Fruit fly (Drosophila melanogaster) whole organism, embryonic: ENCODE results near the gene CG4465.

Experiments used
- Atf6 ChIP-seq: fragments of 200-800 bp; sonication (Bioruptor generic); IDR thresholded peaks from 2 replicates; pipeline ENCODE4 v1.3.6; 2022; ENCODE audit warnings: missing biosample characterization, missing genetic modification characterization
- C15 ChIP-seq: fragments of 200-800 bp; sonication (Bioruptor generic); IDR thresholded peaks from 3 replicates; pipeline ENCODE4 v1.3.6; 2022; ENCODE audit warnings: missing biosample characterization, missing genetic modification characterization
- CG10431 ChIP-seq: fragments of 200-800 bp; sonication (Bioruptor generic); optimal IDR thresholded peaks from 3 replicates; lab custom pipeline; 2018; ENCODE audit warnings: missing biosample characterization, mild to moderate bottlenecking, missing genetic modification characterization
- CG13296 ChIP-seq: fragments of 200-800 bp; sonication (Bioruptor generic); optimal IDR thresholded peaks from 3 replicates; lab custom pipeline; 2018; ENCODE audit warnings: missing biosample characterization, mild to moderate bottlenecking, missing genetic modification characterization
- CG13424 ChIP-seq: fragments of 200-800 bp; sonication (Bioruptor generic); optimal IDR thresholded peaks from 2 replicates; lab custom pipeline; 2019; ENCODE audit warnings: missing biosample characterization, mild to moderate bottlenecking, missing genetic modification characterization, moderate library complexity
- CG14860 ChIP-seq: fragments of 200-800 bp; sonication (Bioruptor generic); IDR thresholded peaks from 3 replicates; pipeline ENCODE4 v1.3.6; 2022; ENCODE audit warnings: missing biosample characterization, missing genetic modification characterization; ENCODE audit not compliant: partially characterized antibody
- CG15514 ChIP-seq: fragments of 200-800 bp; sonication (Bioruptor generic); optimal IDR thresholded peaks from 3 replicates; lab custom pipeline; 2017; ENCODE audit warnings: missing biosample characterization, missing genetic modification characterization, mild to moderate bottlenecking, moderate library complexity, missing genetic modification reagents
- CG1603 ChIP-seq: fragments of 200-800 bp; sonication (Bioruptor generic); optimal IDR thresholded peaks from 2 replicates; lab custom pipeline; 2019; ENCODE audit warnings: missing biosample characterization, mild to moderate bottlenecking, missing genetic modification characterization, moderate library complexity
- CG17359 ChIP-seq: fragments of 200-800 bp; sonication (Bioruptor generic); optimal IDR thresholded peaks from 3 replicates; lab custom pipeline; 2018; ENCODE audit warnings: missing biosample characterization, mild to moderate bottlenecking, missing genetic modification characterization, moderate library complexity
- CG17568 ChIP-seq: fragments of 200-800 bp; sonication (Bioruptor generic); optimal IDR thresholded peaks from 2 replicates; lab custom pipeline; 2018; ENCODE audit warnings: missing biosample characterization, mild to moderate bottlenecking, missing genetic modification characterization, moderate library complexity
- CG17612 ChIP-seq: fragments of 200-800 bp; sonication (Bioruptor generic); IDR thresholded peaks from 2 replicates; pipeline ENCODE4 v1.3.6; 2022; ENCODE audit warnings: missing biosample characterization, missing genetic modification characterization
- CG2116 ChIP-seq: fragments of 200-800 bp; sonication (Bioruptor generic); optimal IDR thresholded peaks from 3 replicates; lab custom pipeline; 2018; ENCODE audit warnings: missing biosample characterization, mild to moderate bottlenecking, missing genetic modification characterization
- CG2202 ChIP-seq: fragments of 200-800 bp; sonication (Bioruptor generic); optimal IDR thresholded peaks from 2 replicates; lab custom pipeline; 2018; ENCODE audit warnings: missing biosample characterization, mild to moderate bottlenecking, missing genetic modification characterization
- CG3163 ChIP-seq: fragments of 200-800 bp; sonication (Bioruptor generic); optimal IDR thresholded peaks from 3 replicates; lab custom pipeline; 2016; ENCODE audit warnings: missing biosample characterization, missing genetic modification characterization
- CG32532 ChIP-seq: fragments of 200-800 bp; sonication (Bioruptor generic); IDR thresholded peaks from 2 replicates; pipeline ENCODE4 v1.3.6; 2022; ENCODE audit warnings: missing biosample characterization, missing genetic modification characterization
- CG3726 ChIP-seq: fragments of 200-800 bp; sonication (Bioruptor generic); IDR thresholded peaks from 3 replicates; pipeline ENCODE4, ENCODE4 v1.3.6; 2022; ENCODE audit warnings: missing biosample characterization, missing genetic modification characterization
- CG4707 ChIP-seq: fragments of 200-800 bp; sonication (Bioruptor generic); optimal IDR thresholded peaks from 2 replicates; lab custom pipeline; 2018; ENCODE audit warnings: missing biosample characterization, mild to moderate bottlenecking, missing genetic modification characterization, moderate library complexity
- CG5245 ChIP-seq: fragments of 200-800 bp; sonication (Bioruptor generic); optimal IDR thresholded peaks from 3 replicates; lab custom pipeline; 2016; ENCODE audit warnings: missing biosample characterization, missing genetic modification characterization
- CG8089 ChIP-seq: fragments of 200-800 bp; sonication (Bioruptor generic); optimal IDR thresholded peaks from 3 replicates; lab custom pipeline; 2016; ENCODE audit warnings: missing biosample characterization, missing genetic modification characterization
- CG8765 ChIP-seq: fragments of 200-800 bp; sonication (Bioruptor generic); IDR thresholded peaks from 2 replicates; pipeline ENCODE4 v1.3.6; 2022; ENCODE audit warnings: missing biosample characterization, missing genetic modification characterization
- CG9609 ChIP-seq: fragments of 200-800 bp; sonication (Bioruptor generic); optimal IDR thresholded peaks from 3 replicates; lab custom pipeline; 2016; ENCODE audit warnings: missing biosample characterization, missing genetic modification characterization
- E2f2 ChIP-seq: fragments of 200-800 bp; sonication (Bioruptor generic); IDR thresholded peaks from 2 replicates; pipeline ENCODE4 v1.3.6; 2022; ENCODE audit warnings: missing biosample characterization, missing genetic modification characterization
- Gsc ChIP-seq: fragments of 200-800 bp; sonication (Bioruptor generic); IDR thresholded peaks from 2 replicates; pipeline ENCODE4 v1.3.6; 2022; ENCODE audit warnings: missing biosample characterization, missing genetic modification characterization
- HHEX ChIP-seq: fragments of 200-800 bp; sonication (Bioruptor generic); optimal IDR thresholded peaks from 3 replicates; lab custom pipeline; 2017; ENCODE audit warnings: missing biosample characterization, mild to moderate bottlenecking, missing genetic modification characterization, missing genetic modification reagents
- HLH3B ChIP-seq: fragments of 200-800 bp; sonication (Bioruptor generic); IDR thresholded peaks from 2 replicates; pipeline ENCODE4 v1.3.6; 2022; ENCODE audit warnings: missing biosample characterization, missing genetic modification characterization
- HLH4C ChIP-seq: fragments of 200-800 bp; sonication (Bioruptor generic); IDR thresholded peaks from 3 replicates; pipeline ENCODE4 v1.3.6; 2022; ENCODE audit warnings: missing biosample characterization, missing genetic modification characterization; ENCODE audit not compliant: partially characterized antibody
- HmgD ChIP-seq: fragments of 200-800 bp; sonication (Bioruptor generic); optimal IDR thresholded peaks from 3 replicates; lab custom pipeline; 2016; ENCODE audit warnings: missing biosample characterization, missing genetic modification characterization
- Jarid2 ChIP-seq: fragments of 200-800 bp; sonication (Bioruptor generic); optimal IDR thresholded peaks from 3 replicates; lab custom pipeline; 2017; ENCODE audit warnings: mild to moderate bottlenecking, missing biosample characterization, missing genetic modification reagents, missing genetic modification characterization
- Nf-YB ChIP-seq: fragments of 200-800 bp; sonication (Bioruptor generic); optimal IDR thresholded peaks from 3 replicates; lab custom pipeline; 2019; ENCODE audit warnings: missing biosample characterization, mild to moderate bottlenecking, missing genetic modification characterization, moderate library complexity
- NfI ChIP-seq: fragments of 200-800 bp; sonication (Bioruptor generic); optimal IDR thresholded peaks from 3 replicates; lab custom pipeline; 2018; ENCODE audit warnings: missing biosample characterization, mild to moderate bottlenecking, missing genetic modification characterization, moderate library complexity
- Pdp1 ChIP-seq, 2 experiments: fragments of 200-800 bp; sonication (Bioruptor generic); optimal IDR thresholded peaks; 3 replicates each; lab custom pipeline; 2016; ENCODE audit warnings: missing biosample characterization in 2 of 2, missing genetic modification characterization in 2 of 2, mild to moderate bottlenecking in 1 of 2, moderate library complexity in 1 of 2
- Rfx ChIP-seq: fragments of 200-800 bp; sonication (Bioruptor generic); IDR thresholded peaks from 2 replicates; pipeline ENCODE4 v1.3.6; 2022; ENCODE audit warnings: missing biosample characterization, missing genetic modification characterization
- Side ChIP-seq: fragments of 200-800 bp; sonication (Bioruptor generic); optimal IDR thresholded peaks from 2 replicates; lab custom pipeline; 2016; ENCODE audit warnings: missing biosample characterization, missing genetic modification characterization
- chm ChIP-seq: fragments of 200-800 bp; sonication (Bioruptor generic); IDR thresholded peaks from 2 replicates; pipeline ENCODE4 v1.3.6; 2022; ENCODE audit warnings: missing biosample characterization, missing genetic modification characterization
- crp ChIP-seq, 2 experiments: fragments of 200-800 bp; sonication (Bioruptor generic); optimal IDR thresholded peaks; 2 replicates in 1 of 2; 3 replicates in 1 of 2; lab custom pipeline; 2017; ENCODE audit warnings: missing biosample characterization in 2 of 2, missing genetic modification characterization in 2 of 2, mild to moderate bottlenecking in 1 of 2, moderate library complexity in 1 of 2
- ems ChIP-seq: fragments of 200-800 bp; sonication (Bioruptor generic); optimal IDR thresholded peaks from 3 replicates; lab custom pipeline; 2016; ENCODE audit warnings: missing biosample characterization, missing genetic modification characterization
- ftz-f1 ChIP-seq: fragments of 200-800 bp; sonication (Bioruptor generic); optimal IDR thresholded peaks from 2 replicates; lab custom pipeline; 2016; ENCODE audit warnings: missing biosample characterization, missing genetic modification characterization
- gcm ChIP-seq: fragments of 200-800 bp; sonication (Bioruptor generic); optimal IDR thresholded peaks from 2 replicates; lab custom pipeline; 2019; ENCODE audit warnings: missing biosample characterization, mild to moderate bottlenecking, missing genetic modification characterization, moderate library complexity
- hbn ChIP-seq: fragments of 200-800 bp; sonication (Bioruptor generic); IDR thresholded peaks from 2 replicates; pipeline ENCODE4 v1.3.6; 2022; ENCODE audit warnings: missing biosample characterization, missing genetic modification characterization; ENCODE audit not compliant: partially characterized antibody
- ind ChIP-seq: fragments of 200-800 bp; sonication (Bioruptor generic); optimal IDR thresholded peaks from 3 replicates; lab custom pipeline; 2016; ENCODE audit warnings: missing biosample characterization, missing genetic modification characterization
- insv ChIP-seq, 2 experiments: fragments of 200-800 bp; sonication (Bioruptor generic); optimal IDR thresholded peaks; 3 replicates each; lab custom pipeline; 2016 to 2018; ENCODE audit warnings: missing biosample characterization in 2 of 2, missing genetic modification characterization in 2 of 2
- nau ChIP-seq: fragments of 200-800 bp; sonication (Bioruptor generic); optimal IDR thresholded peaks from 3 replicates; lab custom pipeline; 2017; ENCODE audit warnings: missing biosample characterization, mild to moderate bottlenecking, missing genetic modification characterization, missing genetic modification reagents
- onecut ChIP-seq: fragments of 200-800 bp; sonication (Bioruptor generic); IDR thresholded peaks from 2 replicates; pipeline ENCODE4 v1.3.6; 2022; ENCODE audit warnings: missing biosample characterization, missing genetic modification characterization
- pb ChIP-seq: fragments of 200-800 bp; sonication (Bioruptor generic); optimal IDR thresholded peaks from 3 replicates; lab custom pipeline; 2016; ENCODE audit warnings: missing biosample characterization, missing genetic modification characterization
- row ChIP-seq: fragments of 200-800 bp; sonication (Bioruptor generic); IDR thresholded peaks from 3 replicates; pipeline ENCODE4 v1.3.6; 2022; ENCODE audit warnings: missing biosample characterization, missing genetic modification characterization
- sens ChIP-seq: fragments of 200-800 bp; sonication (Bioruptor generic); peaks from one replicate; lab custom pipeline; 2016; ENCODE audit warnings: missing biosample characterization, missing genetic modification characterization
- sob ChIP-seq: fragments of 200-800 bp; sonication (Bioruptor generic); IDR thresholded peaks from 2 replicates; pipeline ENCODE4 v1.3.6; 2022; ENCODE audit warnings: missing biosample characterization, missing genetic modification characterization
- tgo ChIP-seq: fragments of 200-800 bp; sonication (Bioruptor generic); IDR thresholded peaks from 3 replicates; pipeline ENCODE4 v1.3.6; 2022; ENCODE audit warnings: missing biosample characterization, missing genetic modification characterization
- unpg ChIP-seq: fragments of 200-800 bp; sonication (Bioruptor generic); optimal IDR thresholded peaks from 3 replicates; lab custom pipeline; 2018; ENCODE audit warnings: missing biosample characterization, mild to moderate bottlenecking, missing genetic modification characterization, moderate library complexity

CG4465 gene

DNA sequence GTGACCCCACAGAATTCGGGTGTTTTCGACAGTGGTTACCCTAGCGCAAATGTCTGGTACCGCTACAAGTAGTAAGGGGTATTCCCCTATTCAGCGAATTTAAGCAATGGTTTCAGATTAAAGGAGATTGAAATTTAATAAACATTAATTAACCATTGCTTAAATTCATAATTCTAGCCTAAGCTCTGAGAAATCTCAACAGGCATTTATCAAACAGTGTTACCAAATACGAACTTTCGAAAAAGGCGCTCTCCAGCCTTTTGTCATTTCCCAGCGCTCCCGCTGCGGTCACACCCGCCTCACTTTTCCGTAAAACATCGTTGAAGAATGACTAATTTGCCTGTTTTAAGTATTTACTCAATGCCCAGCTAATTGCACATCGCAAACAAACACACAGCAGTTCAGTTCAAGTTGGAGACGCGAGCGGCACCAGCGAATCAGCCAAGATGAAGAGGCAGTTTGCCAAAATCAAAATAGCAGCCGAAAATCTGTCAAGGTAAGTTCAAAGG, 12.7 kb downstream of the CG4465 start, which contains the start of the genes Surf6 and RhoGAP92B (continued):
- TF ChIP-seq unpg (GFP tag; lab: Kevin White, UChicago) (peak; percentile 55), Jarid2 (GFP tag; lab: Kevin White, UChicago) (peak; percentile 53), gcm (GFP tag; lab: Kevin White, UChicago) (peak; percentile 63), Atf6 (GFP tag; lab: Robert Waterston, UW) (peak; percentile 63; the same call in 1 of the 2 replicates), Rfx (GFP tag; lab: Robert Waterston, UW) (peak; percentile 59; the same call in 1 of the 2 replicates), chm (GFP tag; lab: Robert Waterston, UW) (no peak; the same call in 1 of the 2 replicates), tgo (GFP tag; lab: Robert Waterston, UW) (0 out of 3 replicates have a peak, but pooled peaks have one; percentile 13), HmgD (GFP tag; lab: Kevin White, UChicago) (peak; percentile 74), NfI (GFP tag; lab: Kevin White, UChicago) (peak; percentile 64), sens (GFP tag; lab: Kevin White, UChicago) (peak; percentile 96), insv (GFP tag; optimal IDR thresholded peaks at IDR 0.05; lab: Kevin White, UChicago) (peak in 1 of 2 experiments; percentile 70), CG9609 (peak; percentile 54), CG8765 (GFP tag; lab: Robert Waterston, UW) (no peak), CG3163 (GFP tag; lab: Kevin White, UChicago) (peak; percentile 38), C15 (GFP tag; lab: Robert Waterston, UW) (no peak), CG17359 (tag; lab: Kevin White, UChicago) (peak; percentile 62), Side (peak; percentile 67), CG13424 (tag; lab: Kevin White, UChicago) (peak; percentile 61), Nf-YB (GFP tag; lab: Kevin White, UChicago) (peak; percentile 33), CG5245 (GFP tag; lab: Kevin White, UChicago) (peak; percentile 17), HLH4C (GFP tag; lab: Robert Waterston, UW) (peak; percentile 59; the same call in 1 of the 3 replicates), HLH3B (GFP tag; lab: Robert Waterston, UW) (no peak), CG10431 (GFP tag; lab: Kevin White, UChicago) (peak; percentile 68), pb (GFP tag; lab: Kevin White, UChicago) (peak; percentile 60), Pdp1 (GFP tag; optimal IDR thresholded peaks at IDR 0.05; lab: Kevin White, UChicago) (peak; percentile 45 to 61), CG17568 (GFP tag; lab: Kevin White, UChicago) (peak; percentile 79), CG14860 (GFP tag; lab: Robert Waterston, UW) (no peak), CG17612 (GFP tag; lab: Robert Waterston, UW) (0 out of 2 replicates have a peak, but pooled peaks have one; percentile 23), sob (GFP tag; lab: Robert Waterston, UW) (peak; percentile 65), nau (GFP tag; lab: Kevin White, UChicago) (peak; percentile 77), CG2116 (GFP tag; lab: Kevin White, UChicago) (peak; percentile 69), Gsc (no peak), CG3726 (0 out of 3 replicates have a peak, but pooled peaks have one; percentile 17), CG4707 (GFP tag; lab: Kevin White, UChicago) (no peak), CG15514 (GFP tag; lab: Kevin White, UChicago) (peak; percentile 85), CG32532 (peak; percentile 71), CG13296 (peak; percentile 71), crp (GFP tag; optimal IDR thresholded peaks at IDR 0.05; lab: Kevin White, UChicago) (peak in 1 of 2 experiments; percentile 62), ftz-f1 (GFP tag; lab: Kevin White, UChicago) (peak; percentile 51), hbn (GFP tag; lab: Robert Waterston, UW) (0 out of 2 replicates have a peak, but pooled peaks have one; percentile 18), ems (GFP tag; lab: Kevin White, UChicago) (peak; percentile 60), CG1603 (tag; lab: Kevin White, UChicago) (peak; percentile 85), onecut (GFP tag; lab: Robert Waterston, UW) (no peak), CG8089 (peak; percentile 49), row (peak; percentile 71), CG2202 (tag; lab: Kevin White, UChicago) (peak; percentile 60), E2f2 (peak; percentile 84), HHEX (GFP tag; lab: Kevin White, UChicago) (peak; percentile 58), ind (GFP tag; lab: Kevin White, UChicago) (peak; percentile 54)
